Worm (Caenorhabditis elegans): Measurements from ENCODE around the gene fnta-1.

Gene fnta-1

DNA sequence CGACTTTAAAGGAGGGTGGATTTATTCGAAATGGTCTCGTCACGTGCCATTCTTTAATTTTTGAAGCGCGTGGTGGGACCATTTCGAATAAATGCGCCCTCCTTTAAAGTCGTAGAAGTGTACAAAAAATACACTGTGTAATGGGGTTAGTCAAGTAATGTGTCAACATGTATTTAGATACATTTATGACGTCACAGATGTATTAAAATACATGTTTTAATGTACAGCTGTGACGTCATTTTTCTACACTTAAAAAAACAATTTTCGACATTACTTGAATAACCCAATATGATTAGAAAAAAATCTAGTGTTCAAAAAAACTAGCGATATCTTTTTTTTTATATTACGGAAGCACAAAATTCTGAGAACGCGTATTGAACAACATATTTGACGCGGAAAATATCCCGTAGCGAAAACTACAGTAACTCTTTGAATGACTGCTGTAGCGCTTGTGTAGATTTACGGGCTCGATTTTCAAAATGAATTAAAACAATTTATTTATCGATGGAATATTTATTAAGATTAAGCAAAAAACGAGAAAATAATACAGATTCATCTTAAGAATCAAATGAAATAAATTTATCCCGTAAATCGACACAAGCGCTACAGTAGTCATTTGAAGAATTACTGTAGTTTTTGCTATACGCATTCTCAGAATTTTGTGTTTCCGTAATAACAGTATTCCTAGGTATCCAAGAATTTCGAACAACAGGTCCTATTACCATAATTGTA, 37.0 kb downstream of the fnta-1 start, which contains the start of gene gfrp-1:
Gene gfrp-1, plus strand, starts transcription at position 682 of the 732 bp plus-strand sequence.
- TF ChIP-seq sma-3 (GFP tag; optimal IDR thresholded peaks at IDR 0.05) = no peak
- no peak for TF ChIP-seq nhr-10 (tag; optimal IDR thresholded peaks at IDR 0.05)
- no peak for TF ChIP-seq lin-39 (tag; optimal IDR thresholded peaks at IDR 0.05)
- no peak for TF ChIP-seq lin-13 (GFP tag; optimal IDR thresholded peaks at IDR 0.05)
- no peak for TF ChIP-seq F13H6.1 (tag; optimal IDR thresholded peaks at IDR 0.05)
- TF ChIP-seq lin-11 (tag; optimal IDR thresholded peaks at IDR 0.05) = no peak

DNA sequence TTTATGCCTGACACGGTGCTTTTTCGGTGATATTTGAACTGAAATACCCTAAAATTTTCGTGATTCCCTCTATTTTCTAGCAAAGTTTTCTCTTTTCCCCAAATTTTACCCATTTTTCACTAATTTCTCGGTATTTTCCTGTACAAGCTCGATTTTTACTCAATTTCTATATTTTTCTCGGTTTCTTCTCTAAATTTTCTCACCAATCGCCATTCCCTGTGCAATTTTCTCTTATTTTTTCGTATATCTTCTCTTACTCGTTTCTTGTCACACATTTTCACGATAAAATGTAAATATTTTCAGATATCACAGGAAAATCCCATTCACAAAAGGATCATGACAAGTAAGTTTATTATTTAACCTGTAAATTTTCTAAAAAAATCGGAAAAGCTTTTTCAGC, 45.7 kb downstream of the fnta-1 start, which contains the start of gene csn-3:
Gene csn-3, plus strand, starts transcription at position 301 of the 400 bp plus-strand sequence.
- no peak for TF ChIP-seq skn-1 (tag; optimal IDR thresholded peaks at IDR 0.05)
- no peak for TF ChIP-seq lsy-2 (tag; optimal IDR thresholded peaks at IDR 0.05)
- no peak for TF ChIP-seq ztf-11 (tag; optimal IDR thresholded peaks at IDR 0.05)
- TF ChIP-seq nhr-25 (tag; optimal IDR thresholded peaks at IDR 0.05) = no peak
- no peak for TF ChIP-seq zag-1 (tag; optimal IDR thresholded peaks at IDR 0.05)
- TF ChIP-seq snpc-4 (tag; optimal IDR thresholded peaks at IDR 0.05) = no peak
- no peak for TF ChIP-seq lin-39 (tag; optimal IDR thresholded peaks at IDR 0.05)
- no peak for TF ChIP-seq ztf-4 (tag; optimal IDR thresholded peaks at IDR 0.05)
- TF ChIP-seq lin-13 (GFP tag; optimal IDR thresholded peaks at IDR 0.05) = no peak
- no peak for TF ChIP-seq nhr-237 (tag; optimal IDR thresholded peaks at IDR 0.05)
- TF ChIP-seq unc-39 (tag; optimal IDR thresholded peaks at IDR 0.05) = no peak
- no peak for TF ChIP-seq F13H6.1 (tag; optimal IDR thresholded peaks at IDR 0.05)
- TF ChIP-seq gmeb-1 (tag; optimal IDR thresholded peaks at IDR 0.05) = no peak
- no peak for TF ChIP-seq fos-1 (tag; optimal IDR thresholded peaks at IDR 0.05)

DNA sequence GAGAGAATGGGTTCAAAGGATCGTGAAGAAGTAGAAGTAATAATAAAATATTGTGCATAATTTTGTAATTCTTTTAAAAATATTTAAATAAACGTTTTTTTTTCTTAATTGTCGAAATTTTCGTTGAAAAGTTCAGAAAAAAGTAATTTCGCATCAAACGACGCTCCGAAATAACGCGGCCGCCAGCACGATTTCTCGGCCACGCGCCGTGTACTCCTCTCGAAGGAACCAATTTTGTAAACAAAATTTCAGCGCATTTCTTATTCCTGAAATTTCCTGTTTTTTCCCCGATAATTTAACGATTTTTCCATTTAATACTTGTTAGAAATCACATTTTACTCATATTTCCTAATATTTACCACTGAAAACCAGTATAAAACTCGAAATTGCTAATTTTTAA, 48.1 kb downstream of the fnta-1 start, which contains the start of gene Y38C1AA.12:
Gene Y38C1AA.12, plus strand, starts transcription at position 211 of the 400 bp plus-strand sequence.
- peak; percentile 24 for TF ChIP-seq fos-1 (tag; optimal IDR thresholded peaks at IDR 0.05)
- TF ChIP-seq alr-1 (tag; optimal IDR thresholded peaks at IDR 0.05) = no peak
- TF ChIP-seq nhr-23 (tag; optimal IDR thresholded peaks at IDR 0.05) = no peak
- no peak for TF ChIP-seq ztf-4 (tag; optimal IDR thresholded peaks at IDR 0.05)
- peak; percentile 28 for TF ChIP-seq nhr-129 (tag; optimal IDR thresholded peaks at IDR 0.05)
- TF ChIP-seq gmeb-1 (tag; optimal IDR thresholded peaks at IDR 0.05) = peak; percentile 73
- peak; percentile 70 for TF ChIP-seq mab-5 (tag; optimal IDR thresholded peaks at IDR 0.05)
- TF ChIP-seq peb-1 (tag; optimal IDR thresholded peaks at IDR 0.05) = no peak
- no peak for TF ChIP-seq nhr-12 (tag; optimal IDR thresholded peaks at IDR 0.05)
- no peak for TF ChIP-seq nhr-237 (tag; optimal IDR thresholded peaks at IDR 0.05)
- no peak for TF ChIP-seq zag-1 (tag; optimal IDR thresholded peaks at IDR 0.05)
- TF ChIP-seq dmd-4 (tag; optimal IDR thresholded peaks at IDR 0.05) = no peak
- TF ChIP-seq nhr-11 (tag; optimal IDR thresholded peaks at IDR 0.05) = no peak
- peak; percentile 65 for TF ChIP-seq Y55F3AM.14 (GFP tag; optimal IDR thresholded peaks at IDR 0.05)
- TF ChIP-seq nhr-21 (tag; optimal IDR thresholded peaks at IDR 0.05) = peak; percentile 54
- no peak for TF ChIP-seq elt-3 (tag; optimal IDR thresholded peaks at IDR 0.05)
- no peak for TF ChIP-seq unc-62 (GFP tag; optimal IDR thresholded peaks at IDR 0.05)
- TF ChIP-seq lin-11 (tag; optimal IDR thresholded peaks at IDR 0.05) = peak; percentile 55
- peak; percentile 60 for TF ChIP-seq nhr-25 (tag; optimal IDR thresholded peaks at IDR 0.05)
- TF ChIP-seq skn-1 (tag; optimal IDR thresholded peaks at IDR 0.05) = no peak
- no peak for TF ChIP-seq ceh-16 (tag; optimal IDR thresholded peaks at IDR 0.05)
- TF ChIP-seq sma-9 (GFP tag; optimal IDR thresholded peaks at IDR 0.05) = peak; percentile 88
- TF ChIP-seq sma-9 (tag; optimal IDR thresholded peaks at IDR 0.05) = no peak
- TF ChIP-seq unc-39 (tag; optimal IDR thresholded peaks at IDR 0.05) = no peak
- TF ChIP-seq ztf-11 (tag; optimal IDR thresholded peaks at IDR 0.05) = no peak
- TF ChIP-seq crh-2 (tag; optimal IDR thresholded peaks at IDR 0.05) = peak; percentile 77
- peak; percentile 84 for TF ChIP-seq unc-55 (GFP tag; optimal IDR thresholded peaks at IDR 0.05)
- peak; percentile 74 to 87 for TF ChIP-seq lsy-2 (tag; optimal IDR thresholded peaks at IDR 0.05)
- peak; percentile 89 for TF ChIP-seq sma-3 (GFP tag; optimal IDR thresholded peaks at IDR 0.05)
- peak in 1 of 2 experiments; percentile 8 for TF ChIP-seq mdl-1 (tag; optimal IDR thresholded peaks at IDR 0.05)
- no peak for TF ChIP-seq nhr-10 (tag; optimal IDR thresholded peaks at IDR 0.05)
- no peak for TF ChIP-seq ZK546.5 (tag; optimal IDR thresholded peaks at IDR 0.05)
- peak; percentile 13 for TF ChIP-seq nhr-6 (tag; optimal IDR thresholded peaks at IDR 0.05)
- TF ChIP-seq F13H6.1 (tag; optimal IDR thresholded peaks at IDR 0.05) = peak; percentile 82
- TF ChIP-seq C34F6.9 (tag; optimal IDR thresholded peaks at IDR 0.05) = peak; percentile 84
- no peak for TF ChIP-seq lin-39 (tag; optimal IDR thresholded peaks at IDR 0.05)
- no peak for TF ChIP-seq R02D3.7 (tag; optimal IDR thresholded peaks at IDR 0.05)
- TF ChIP-seq nhr-77 (tag; optimal IDR thresholded peaks at IDR 0.05) = no peak
- TF ChIP-seq snpc-4 (tag; optimal IDR thresholded peaks at IDR 0.05) = peak; percentile 44
- no peak for TF ChIP-seq elt-1 (tag; optimal IDR thresholded peaks at IDR 0.05)
- TF ChIP-seq egl-27 (tag; optimal IDR thresholded peaks at IDR 0.05) = peak; percentile 53
- TF ChIP-seq sem-4 (tag; optimal IDR thresholded peaks at IDR 0.05) = peak; percentile 59
- TF ChIP-seq ceh-82 (tag; optimal IDR thresholded peaks at IDR 0.05) = peak; percentile 1
- no peak for TF ChIP-seq ama-1 (optimal IDR thresholded peaks at IDR 0.05)
- TF ChIP-seq mbf-1 (tag; optimal IDR thresholded peaks at IDR 0.05) = no peak
- no peak for TF ChIP-seq ztf-1 (GFP tag; conservative IDR thresholded peaks at IDR 0.05)
